Fruit fly (Drosophila melanogaster): Measurements from ENCODE around the gene CG7706.
A peak's percentile ranks its signal among the peaks of the same experiment; 100 is the strongest.

Gene CG7706

dm6 chr3R:18669812-18670211 lies 7.8 kb upstream of the CG7706 start (continued):
- TF ChIP-seq tap (tag; optimal IDR thresholded peaks at IDR 0.05) (peak; percentile 12), CG4282 (GFP tag; optimal IDR thresholded peaks at IDR 0.05) (no peak), CG12299 (tag; optimal IDR thresholded peaks at IDR 0.05) (no peak)

dm6 chr3R:18670441-18671111 lies 7.0 kb upstream of the CG7706 start:
- peak; percentile 37 for TF ChIP-seq Sox100B (GFP tag; optimal IDR thresholded peaks at IDR 0.05)
- no peak for TF ChIP-seq CG5245 (GFP tag; optimal IDR thresholded peaks at IDR 0.05)
- no peak for TF ChIP-seq Jarid2 (GFP tag; optimal IDR thresholded peaks at IDR 0.05)
- no peak for TF ChIP-seq HLHmδ (GFP tag; optimal IDR thresholded peaks at IDR 0.05)
- TF ChIP-seq ro (GFP tag; IDR thresholded peaks at IDR 0.05): no peak
- no peak for TF ChIP-seq CG14965 (GFP tag; optimal IDR thresholded peaks at IDR 0.05; ENCODE audit: borderline replicate concordance)
- no peak for TF ChIP-seq CG6791 (GFP tag; IDR thresholded peaks at IDR 0.05; ENCODE audit: partially characterized antibody)
- TF ChIP-seq NFAT (GFP tag; IDR thresholded peaks at IDR 0.05): peak; percentile 10; the same call in 1 of the 2 replicates
- no peak for TF ChIP-seq gro (GFP tag; optimal IDR thresholded peaks at IDR 0.05)
- 0 out of 4 replicates have a peak, but pooled peaks have one; percentile 31 for TF ChIP-seq Dll (GFP tag; IDR thresholded peaks at IDR 0.05; ENCODE audit: partially characterized antibody)
- TF ChIP-seq CG13424 (tag; optimal IDR thresholded peaks at IDR 0.05): peak; percentile 67
- no peak for TF ChIP-seq H2.0 (GFP tag; IDR thresholded peaks at IDR 0.05)
- no peak for TF ChIP-seq Lpt (GFP tag; optimal IDR thresholded peaks at IDR 0.05)
- TF ChIP-seq gfzf (GFP tag; optimal IDR thresholded peaks at IDR 0.05): no peak
- no peak for TF ChIP-seq D19B (GFP tag; optimal IDR thresholded peaks at IDR 0.05)
- no peak for TF ChIP-seq nerfin-2 (GFP tag; IDR thresholded peaks at IDR 0.05; ENCODE audit: partially characterized antibody)
- no peak for TF ChIP-seq CG12769 (tag; optimal IDR thresholded peaks at IDR 0.05)
- TF ChIP-seq CG10209 (GFP tag; optimal IDR thresholded peaks at IDR 0.05): peak; percentile 2
- TF ChIP-seq CG11085 (GFP tag; IDR thresholded peaks at IDR 0.05): 0 out of 2 replicates have a peak, but pooled peaks have one; percentile 31
- no peak for TF ChIP-seq Hr78 (GFP tag; optimal IDR thresholded peaks at IDR 0.05)
- TF ChIP-seq az2 (GFP tag; optimal IDR thresholded peaks at IDR 0.05): peak; percentile 36
- no peak; the same call in 1 of the 2 replicates for TF ChIP-seq onecut (GFP tag; IDR thresholded peaks at IDR 0.05)
- TF ChIP-seq CG18599 (GFP tag; optimal IDR thresholded peaks at IDR 0.05): peak; percentile 20
- no peak for TF ChIP-seq fd64A (GFP tag; optimal IDR thresholded peaks at IDR 0.05)
- TF ChIP-seq nerfin-1 (tag; optimal IDR thresholded peaks at IDR 0.05): peak; percentile 76
- TF ChIP-seq CG34422 (GFP tag; IDR thresholded peaks at IDR 0.05): no peak
- peak; percentile 5 for TF ChIP-seq zfh2 (GFP tag; optimal IDR thresholded peaks at IDR 0.05)
- TF ChIP-seq ERR (GFP tag; optimal IDR thresholded peaks at IDR 0.05): no peak
- TF ChIP-seq Sry-β (GFP tag; optimal IDR thresholded peaks at IDR 0.05): no peak
- peak; percentile 40 for TF ChIP-seq Ptx1 (GFP tag; IDR thresholded peaks at IDR 0.05)
- TF ChIP-seq run (tag; optimal IDR thresholded peaks at IDR 0.05): peak; percentile 33
- TF ChIP-seq CG9437 (GFP tag; optimal IDR thresholded peaks at IDR 0.05): peak; percentile 14
- no peak for TF ChIP-seq CG10147 (GFP tag; optimal IDR thresholded peaks at IDR 0.05)
- TF ChIP-seq CG12104 (GFP tag; optimal IDR thresholded peaks at IDR 0.05): no peak
- TF ChIP-seq Rfx (GFP tag; IDR thresholded peaks at IDR 0.05): no peak
- TF ChIP-seq vfl (GFP tag; optimal IDR thresholded peaks at IDR 0.05): no peak
- TF ChIP-seq chif (GFP tag; optimal IDR thresholded peaks at IDR 0.05): peak in 1 of 2 experiments; percentile 17
- no peak for TF ChIP-seq usp (GFP tag; optimal IDR thresholded peaks at IDR 0.05)
- no peak for TF ChIP-seq Atf6 (GFP tag; IDR thresholded peaks at IDR 0.05)
- no peak for TF ChIP-seq Fer1 (GFP tag; optimal IDR thresholded peaks at IDR 0.05)
- no peak for TF ChIP-seq HmgD (GFP tag; optimal IDR thresholded peaks at IDR 0.05)
- TF ChIP-seq CG16779 (GFP tag; IDR thresholded peaks at IDR 0.05): no peak
- TF ChIP-seq CG33213 (GFP tag; optimal IDR thresholded peaks at IDR 0.05): no peak
- TF ChIP-seq Neu2 (GFP tag; optimal IDR thresholded peaks at IDR 0.05; ENCODE audit: borderline replicate concordance): no peak
- TF ChIP-seq ssp (GFP tag; IDR thresholded peaks at IDR 0.05): peak; percentile 24; the same call in 1 of the 2 replicates
